Worm (Caenorhabditis elegans) whole organism, young adult: ENCODE results near the gene T04C12.11.

ENCODE experiments used
- K11D2.4 ChIP-seq: fragments of 200-800 bp; sonication (Bioruptor generic); IDR thresholded peaks from 2 replicates; pipeline ENCODE4 v1.3.6; 2022; ENCODE audit warnings: missing genetic modification reagents, missing genetic modification characterization, missing compliant biosample characterization
- K12H6.12 ChIP-seq: fragments of 200-800 bp; sonication (Bioruptor generic); optimal IDR thresholded peaks from 2 replicates; lab custom pipeline; 2018; ENCODE audit warnings: mild to moderate bottlenecking, missing genetic modification characterization, missing compliant biosample characterization
- T26A5.8 ChIP-seq: sonication (generic microtip); optimal IDR thresholded peaks from 2 replicates; lab custom pipeline; 2016; ENCODE audit warnings: missing genetic modification characterization, missing compliant biosample characterization
- bed-1 ChIP-seq: fragments of 200-800 bp; sonication (Bioruptor generic); IDR thresholded peaks from 2 replicates; pipeline ENCODE4 v1.3.6; 2022; ENCODE audit warnings: missing genetic modification reagents, missing genetic modification characterization, missing compliant biosample characterization
- cebp-2 ChIP-seq: fragments of 200-800 bp; sonication (Bioruptor generic); IDR thresholded peaks from 2 replicates; pipeline ENCODE4 v1.3.6; 2022; ENCODE audit warnings: missing genetic modification characterization, missing compliant biosample characterization
- ceh-40 ChIP-seq: fragments of 200-800 bp; sonication (Bioruptor generic); IDR thresholded peaks from 2 replicates; pipeline ENCODE4 v1.3.6; 2022; ENCODE audit warnings: missing genetic modification characterization, missing compliant biosample characterization
- hmg-1.2 ChIP-seq: fragments of 200-800 bp; sonication (Bioruptor generic); IDR thresholded peaks from 2 replicates; pipeline ENCODE4 v1.3.6; 2022; ENCODE audit warnings: missing genetic modification reagents, missing genetic modification characterization, missing compliant biosample characterization
- let-607 ChIP-seq, 2 experiments: fragments of 200-800 bp in 1 of 2; sonication (Bioruptor generic) in 1 of 2; sonication (generic microtip) in 1 of 2; optimal IDR thresholded peaks; 2 replicates each; lab custom pipeline; 2016 to 2018; ENCODE audit warnings: mild to moderate bottlenecking in 2 of 2, missing compliant biosample characterization in 2 of 2, missing genetic modification characterization in 2 of 2, moderate library complexity in 2 of 2, missing genotype in 1 of 2
- lin-26 ChIP-seq: fragments of 200-800 bp; sonication (Bioruptor generic); IDR thresholded peaks from 2 replicates; pipeline ENCODE4 v1.3.6; 2022; ENCODE audit warnings: missing genetic modification reagents, missing genetic modification characterization, missing compliant biosample characterization
- nhr-27 ChIP-seq: fragments of 200-800 bp; sonication (Bioruptor generic); optimal IDR thresholded peaks from 2 replicates; lab custom pipeline; 2018; ENCODE audit warnings: mild to moderate bottlenecking, missing genetic modification characterization, moderate library complexity, missing compliant biosample characterization
- nhr-80 ChIP-seq: sonication (generic microtip); optimal IDR thresholded peaks from 2 replicates; lab custom pipeline; 2016; ENCODE audit warnings: missing genetic modification characterization, missing compliant biosample characterization
- sdz-38 ChIP-seq: sonication (generic microtip); optimal IDR thresholded peaks from 2 replicates; lab custom pipeline; 2016; ENCODE audit warnings: missing genotype, missing genetic modification characterization, missing compliant biosample characterization
- snpc-1.3 ChIP-seq: sonication (generic microtip); optimal IDR thresholded peaks from 2 replicates; lab custom pipeline; 2017; ENCODE audit warnings: missing genetic modification characterization, mild to moderate bottlenecking, missing compliant biosample characterization, antibody characterized with exemption, moderate library complexity, missing genotype, missing genetic modification reagents; ENCODE audit not compliant: insufficient read depth
- somi-1 ChIP-seq: fragments of 200-800 bp; sonication (Bioruptor generic); optimal IDR thresholded peaks from 2 replicates; lab custom pipeline; 2018; ENCODE audit warnings: mild to moderate bottlenecking, missing genetic modification characterization, missing compliant biosample characterization
- ztf-28 ChIP-seq: fragments of 200-800 bp; sonication (Bioruptor generic); IDR thresholded peaks from 2 replicates; pipeline ENCODE4 v1.3.6; 2022; ENCODE audit warnings: missing genetic modification reagents, missing genetic modification characterization, missing compliant biosample characterization

Gene T04C12.11

ce11 chrV:11012419-11012818 lies 47.7 kb downstream of the T04C12.11 start, which contains the start of gene C13G3.1:
C13G3.1 (minus strand) TSS chrV:11012465.
- TF ChIP-seq hmg-1.2 (peak; percentile 62), ztf-28 (GFP tag; lab: Robert Waterston, UW) (no peak)

- no peak for TF ChIP-seq nhr-27 (tag; lab: Kevin White, UChicago)
- 0 out of 2 replicates have a peak, but pooled peaks have one; percentile 30 for TF ChIP-seq lin-26 (GFP tag; lab: Robert Waterston, UW)
- TF ChIP-seq cebp-2 (GFP tag; lab: Robert Waterston, UW) = no peak
- TF ChIP-seq nhr-80 (tag; lab: Kevin White, UChicago) = peak; percentile 13
Measured at ce11 chrV:11011807-11012206, 48.3 kb downstream of the T04C12.11 start.

ce11 chrV:11010768-11011167 lies 49.3 kb downstream of the T04C12.11 start:
- no peak for TF ChIP-seq ceh-40
- TF ChIP-seq snpc-1.3 (tag; lab: Kevin White, UChicago) = no peak
- TF ChIP-seq K11D2.4 = no peak
- TF ChIP-seq bed-1 = no peak
- TF ChIP-seq somi-1 = no peak
- no peak for TF ChIP-seq T26A5.8 (tag; lab: Kevin White, UChicago)
- TF ChIP-seq K12H6.12 (tag; lab: Kevin White, UChicago) = no peak
- TF ChIP-seq let-607 (tag; optimal IDR thresholded peaks at IDR 0.05; lab: Kevin White, UChicago) = no peak
- TF ChIP-seq sdz-38 (tag; lab: Kevin White, UChicago) = no peak
